Fruit fly (Drosophila melanogaster): ENCODE data around the gene Raf.

Gene Raf

dm6 chrX:2297428-2298200 is 2.3 kb downstream of the Raf start (continued):
- TF ChIP-seq CG13894 (tag; optimal IDR thresholded peaks at IDR 0.05), result peak; percentile 95
- TF ChIP-seq dmrt11E (tag; optimal IDR thresholded peaks at IDR 0.05), result peak; percentile 93
- peak; percentile 99 for TF ChIP-seq CG17328 (GFP tag; IDR thresholded peaks at IDR 0.05)
- peak; percentile 81 for TF ChIP-seq CG10321 (GFP tag; IDR thresholded peaks at IDR 0.05)
- TF ChIP-seq insv (GFP tag; optimal IDR thresholded peaks at IDR 0.05), result peak; percentile 53 to 61
- peak; percentile 60 for TF ChIP-seq CG9797 (GFP tag; optimal IDR thresholded peaks at IDR 0.05)
- TF ChIP-seq Poxn (GFP tag; IDR thresholded peaks at IDR 0.05), result peak; percentile 89
- TF ChIP-seq CG2120 (GFP tag; optimal IDR thresholded peaks at IDR 0.05), result peak; percentile 99
- peak; percentile 99 for TF ChIP-seq chn (GFP tag; optimal IDR thresholded peaks at IDR 0.05)
- TF ChIP-seq CG6654 (GFP tag; optimal IDR thresholded peaks at IDR 0.05), result peak; percentile 92
- TF ChIP-seq CG10979 (tag; optimal IDR thresholded peaks at IDR 0.05), result peak; percentile 97
- peak; percentile 91 for TF ChIP-seq ac (GFP tag; optimal IDR thresholded peaks at IDR 0.05)
- TF ChIP-seq CG4282 (GFP tag; optimal IDR thresholded peaks at IDR 0.05), result peak; percentile 98
- peak; percentile 94 for TF ChIP-seq CG8359 (GFP tag; optimal IDR thresholded peaks at IDR 0.05; ENCODE audit: borderline replicate concordance)
- TF ChIP-seq prd (optimal IDR thresholded peaks at IDR 0.05), result no peak
- peak; percentile 99 for TF ChIP-seq prd (GFP tag; IDR thresholded peaks at IDR 0.05)
- peak; percentile 91 for TF ChIP-seq CG5180 (GFP tag; optimal IDR thresholded peaks at IDR 0.05)
- TF ChIP-seq CG2875 (GFP tag; optimal IDR thresholded peaks at IDR 0.05), result peak; percentile 99
- TF ChIP-seq z (GFP tag; IDR thresholded peaks at IDR 0.05), result peak; percentile 76; the same call in 2 of the 3 replicates
- peak; percentile 94 for TF ChIP-seq rib (GFP tag; IDR thresholded peaks at IDR 0.05)
- peak; percentile 88 for TF ChIP-seq CG18011 (GFP tag; optimal IDR thresholded peaks at IDR 0.05)
- TF ChIP-seq kay (GFP tag; optimal IDR thresholded peaks at IDR 0.05), result peak; percentile 97
- peak; percentile 98 for TF ChIP-seq CG1792 (GFP tag; optimal IDR thresholded peaks at IDR 0.05)
- peak; percentile 98 for TF ChIP-seq CG4820 (GFP tag; optimal IDR thresholded peaks at IDR 0.05)
- TF ChIP-seq CG10959 (GFP tag; IDR thresholded peaks at IDR 0.05), result peak; percentile 97
- TF ChIP-seq row (GFP tag; IDR thresholded peaks at IDR 0.05), result peak; percentile 99
- no peak for TF ChIP-seq Doc3 (GFP tag; IDR thresholded peaks at IDR 0.05; ENCODE audit: partially characterized antibody)
- TF ChIP-seq CG4854 (GFP tag; optimal IDR thresholded peaks at IDR 0.05), result peak; percentile 98
- TF ChIP-seq CG4424 (GFP tag; optimal IDR thresholded peaks at IDR 0.05), result peak; percentile 99
- TF ChIP-seq CG6175 (GFP tag; IDR thresholded peaks at IDR 0.05), result peak; percentile 95
- TF ChIP-seq CG10267 (tag; optimal IDR thresholded peaks at IDR 0.05), result peak; percentile 92
- TF ChIP-seq CG33557 (GFP tag; optimal IDR thresholded peaks at IDR 0.05), result peak; percentile 90
- TF ChIP-seq ap (GFP tag; IDR thresholded peaks at IDR 0.05), result peak; percentile 98
- TF ChIP-seq CG30403 (GFP tag; optimal IDR thresholded peaks at IDR 0.05), result peak; percentile 99
- no peak for TF ChIP-seq pita (GFP tag; optimal IDR thresholded peaks at IDR 0.05)
- peak; percentile 99 for TF ChIP-seq Side (GFP tag; optimal IDR thresholded peaks at IDR 0.05)
- TF ChIP-seq CG6272 (GFP tag; IDR thresholded peaks at IDR 0.05), result peak; percentile 96
- TF ChIP-seq jigr1 (GFP tag; IDR thresholded peaks at IDR 0.05), result peak; percentile 96
- no peak for TF ChIP-seq hth (optimal IDR thresholded peaks at IDR 0.05)
- peak; percentile 97 for TF ChIP-seq Sox100B (GFP tag; optimal IDR thresholded peaks at IDR 0.05)
- peak; percentile 99 for TF ChIP-seq Rfx (GFP tag; IDR thresholded peaks at IDR 0.05)
- peak; percentile 95 for TF ChIP-seq CG7987 (GFP tag; optimal IDR thresholded peaks at IDR 0.05)
- peak; percentile 99 for TF ChIP-seq CG8089 (GFP tag; optimal IDR thresholded peaks at IDR 0.05)
- peak; percentile 98 for TF ChIP-seq CG9817 (tag; optimal IDR thresholded peaks at IDR 0.05)
- TF ChIP-seq lab (GFP tag; optimal IDR thresholded peaks at IDR 0.05), result peak; percentile 99
- peak; percentile 95 for TF ChIP-seq CG10565 (GFP tag; optimal IDR thresholded peaks at IDR 0.05)
- TF ChIP-seq CG12104 (GFP tag; optimal IDR thresholded peaks at IDR 0.05), result peak; percentile 96
- TF ChIP-seq Vsx1 (GFP tag; optimal IDR thresholded peaks at IDR 0.05), result peak; percentile 94
- peak; percentile 97 for TF ChIP-seq tio (GFP tag; optimal IDR thresholded peaks at IDR 0.05)
- TF ChIP-seq CkIIα-i1 (GFP tag; IDR thresholded peaks at IDR 0.05), result peak; percentile 95
